Worm (Caenorhabditis elegans) whole organism, mixed stage, embryonic: Measurements from ENCODE around the gene fbxb-91.

ENCODE experiments used
- bed-3 ChIP-seq: fragments of 200-800 bp; sonication (Bioruptor generic); optimal IDR thresholded peaks from 3 replicates; lab custom pipeline; 2018; ENCODE audit warnings: mild to moderate bottlenecking, missing genetic modification characterization, moderate library complexity, missing compliant biosample characterization
- ces-1 ChIP-seq: fragments of 150-350 bp; optimal IDR thresholded peaks from 2 replicates; lab custom pipeline; 2014; ENCODE audit warnings: missing biosample characterization, missing genetic modification reagents, missing genetic modification characterization
- lin-32 ChIP-seq: fragments of 200-800 bp; sonication (Bioruptor generic); optimal IDR thresholded peaks from 2 replicates; lab custom pipeline; 2018; ENCODE audit warnings: mild to moderate bottlenecking, missing genetic modification characterization, missing compliant biosample characterization
- mab-5 ChIP-seq: fragments of 150-350 bp; optimal IDR thresholded peaks from 2 replicates; lab custom pipeline; 2014; ENCODE audit warnings: missing biosample characterization, missing genetic modification characterization
- nhr-2 ChIP-seq: fragments of 150-350 bp; optimal IDR thresholded peaks from 2 replicates; lab custom pipeline; 2014; ENCODE audit warnings: missing biosample characterization, missing genetic modification characterization
- nhr-28 ChIP-seq: fragments of 150-350 bp; optimal IDR thresholded peaks from 2 replicates; lab custom pipeline; 2014; ENCODE audit warnings: missing biosample characterization, missing genetic modification characterization
- pha-4 ChIP-seq: fragments of 150-350 bp; optimal IDR thresholded peaks from 2 replicates; lab custom pipeline; 2018; ENCODE audit warnings: missing biosample characterization, missing genetic modification reagents, missing genetic modification characterization
- tbx-8 ChIP-seq: fragments of 200-800 bp; sonication (Bioruptor generic); optimal IDR thresholded peaks from 2 replicates; lab custom pipeline; 2018; ENCODE audit warnings: mild to moderate bottlenecking, missing genetic modification characterization, moderate library complexity, missing compliant biosample characterization
- unc-39 ChIP-seq: fragments of 150-350 bp; optimal IDR thresholded peaks from 2 replicates; lab custom pipeline; 2014; ENCODE audit warnings: missing biosample characterization, missing genetic modification characterization
- unc-62 ChIP-seq: fragments of 150-350 bp; optimal IDR thresholded peaks from 2 replicates; lab custom pipeline; 2014; ENCODE audit warnings: missing biosample characterization, missing genetic modification reagents, missing genetic modification characterization
- zip-8 ChIP-seq: fragments of 150-350 bp; optimal IDR thresholded peaks from 2 replicates; lab custom pipeline; 2014; ENCODE audit warnings: missing biosample characterization, missing genetic modification characterization

ce11 chrII:3736893-3737375 lies 13.7 kb downstream of the fbxb-91 start, which contains the start of gene F12E12.6:
- no peak for TF ChIP-seq lin-32
- no peak for TF ChIP-seq tbx-8 (GFP tag; lab: Kevin White, UChicago)
- TF ChIP-seq unc-39 (tag; lab: Kevin White, UChicago) = no peak
- TF ChIP-seq nhr-2 (tag; lab: Kevin White, UChicago) = no peak
- TF ChIP-seq nhr-28 (tag; lab: Kevin White, UChicago) = no peak
- no peak for TF ChIP-seq bed-3
- TF ChIP-seq zip-8 (tag; lab: Kevin White, UChicago) = no peak
- no peak for TF ChIP-seq unc-62 (GFP tag; lab: Kevin White, UChicago)
- no peak for TF ChIP-seq pha-4 (tag; lab: Kevin White, UChicago)
- TF ChIP-seq ces-1 (GFP tag; lab: Kevin White, UChicago) = no peak
- TF ChIP-seq mab-5 (tag; lab: Kevin White, UChicago) = no peak
